Worm (Caenorhabditis elegans) whole organism, L1 larva: ENCODE data around the gene T16G12.3.

Experiments used
- Y116A8C.19 ChIP-seq: sonication (generic microtip); optimal IDR thresholded peaks from 2 replicates; lab custom pipeline; 2016; ENCODE audit warnings: missing compliant biosample characterization, missing genetic modification characterization, borderline replicate concordance
- elt-2 ChIP-seq: sonication (generic microtip); optimal IDR thresholded peaks from 2 replicates; lab custom pipeline; 2016; ENCODE audit warnings: missing genetic modification characterization, mild to moderate bottlenecking, inconsistent platforms, missing compliant biosample characterization, missing genetic modification reagents
- fkh-10 ChIP-seq: sonication (generic microtip); optimal IDR thresholded peaks from 2 replicates; lab custom pipeline; 2017; ENCODE audit warnings: missing biosample characterization, missing genetic modification reagents, missing genetic modification characterization
- hlh-17 ChIP-seq: fragments of 200-800 bp; sonication (Bioruptor generic); optimal IDR thresholded peaks from 2 replicates; lab custom pipeline; 2018; ENCODE audit warnings: missing genetic modification characterization, mild to moderate bottlenecking, missing compliant biosample characterization, moderate library complexity, borderline replicate concordance
- lin-15B ChIP-seq: fragments of 150-350 bp; sonication (generic microtip); optimal IDR thresholded peaks from 3 replicates; lab custom pipeline; 2014; ENCODE audit warnings: missing biosample characterization, missing genetic modification characterization
- lin-39 ChIP-seq: fragments of 150-350 bp; optimal IDR thresholded peaks from 2 replicates; lab custom pipeline; 2014; ENCODE audit warnings: missing biosample characterization, missing genetic modification reagents, missing genetic modification characterization
- lsy-2 ChIP-seq, 2 experiments: fragments of 150-350 bp; optimal IDR thresholded peaks; 2 replicates each; lab custom pipeline; 2014; ENCODE audit warnings: missing biosample characterization in 2 of 2, missing genetic modification characterization in 2 of 2
- nhr-11 ChIP-seq: fragments of 150-350 bp; optimal IDR thresholded peaks from 2 replicates; lab custom pipeline; 2014; ENCODE audit warnings: missing biosample characterization, missing genetic modification characterization
- nhr-237 ChIP-seq: fragments of 150-350 bp; optimal IDR thresholded peaks from 2 replicates; lab custom pipeline; 2014; ENCODE audit warnings: missing biosample characterization, missing genetic modification characterization
- nhr-71 ChIP-seq: sonication (generic microtip); optimal IDR thresholded peaks from 2 replicates; lab custom pipeline; 2016; ENCODE audit warnings: mild to moderate bottlenecking, missing genetic modification characterization, moderate library complexity, missing compliant biosample characterization
- tlp-1 ChIP-seq: fragments of 150-350 bp; optimal IDR thresholded peaks from 2 replicates; lab custom pipeline; 2014; ENCODE audit warnings: missing biosample characterization, missing genetic modification characterization

DNA sequence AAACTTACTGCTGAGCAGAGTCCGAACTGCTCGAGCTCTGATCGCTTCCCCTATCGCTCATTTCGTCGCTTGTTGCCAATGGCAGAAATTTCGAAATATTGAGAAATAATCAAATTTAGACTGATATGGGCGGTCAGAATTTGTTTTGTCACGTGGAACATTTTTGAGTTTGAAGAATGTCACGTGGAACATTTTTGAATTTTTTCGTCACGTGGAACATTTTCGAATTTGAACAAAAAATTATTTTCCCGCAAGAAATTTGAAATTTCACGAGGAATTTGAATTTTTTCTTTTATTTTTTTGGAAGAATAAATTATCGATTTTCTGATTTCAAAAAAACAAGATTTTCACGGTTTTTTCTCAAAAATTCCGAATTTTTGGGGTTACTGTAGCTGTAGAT, 40.3 kb upstream of the T16G12.3 start, which contains the start of gene fbxa-155:
- no peak for TF ChIP-seq elt-2
- no peak for TF ChIP-seq nhr-237 (tag; lab: Kevin White, UChicago)
- TF ChIP-seq tlp-1 (tag; lab: Kevin White, UChicago): no peak
- TF ChIP-seq lin-15B (tag; lab: Kevin White, UChicago): no peak
- no peak for TF ChIP-seq lin-39 (tag; lab: Kevin White, UChicago)
- no peak for TF ChIP-seq nhr-11
- no peak for TF ChIP-seq fkh-10 (GFP tag; lab: Kevin White, UChicago)
- no peak for TF ChIP-seq nhr-71
- no peak for TF ChIP-seq hlh-17 (GFP tag; lab: Kevin White, UChicago)
- TF ChIP-seq lsy-2 (tag; optimal IDR thresholded peaks at IDR 0.05; lab: Kevin White, UChicago): no peak
- no peak for TF ChIP-seq Y116A8C.19 (tag; lab: Kevin White, UChicago)
